Worm (Caenorhabditis elegans) whole organism, L4 larva: ENCODE results near the gene zfp-1.
A peak's percentile ranks its signal among the peaks of the same experiment; 100 is the strongest.

Experiments used
- R02D3.7 ChIP-seq: fragments of 150-350 bp; sonication (generic microtip); optimal IDR thresholded peaks from 3 replicates; lab custom pipeline; 2014; ENCODE audit warnings: missing biosample characterization, missing genetic modification characterization
- T20F7.1 ChIP-seq: fragments of 200-800 bp; sonication (Bioruptor generic); optimal IDR thresholded peaks from 2 replicates; lab custom pipeline; 2018; ENCODE audit warnings: mild to moderate bottlenecking, missing genetic modification characterization, missing compliant biosample characterization
- T26A8.4 ChIP-seq: fragments of 200-800 bp; sonication (Bioruptor generic); IDR thresholded peaks from 2 replicates; pipeline ENCODE4 v1.3.6; 2022; ENCODE audit warnings: missing genetic modification characterization, missing compliant biosample characterization
- aha-1 ChIP-seq: fragments of 150-350 bp; peaks from one replicate; lab custom pipeline; 2014; ENCODE audit warnings: missing biosample characterization, missing genetic modification characterization
- arid-1 ChIP-seq: fragments of 200-800 bp; sonication (Bioruptor generic); conservative IDR thresholded peaks from 2 replicates; pipeline ENCODE4 v1.3.6; 2022; ENCODE audit warnings: missing genetic modification reagents, missing genetic modification characterization, missing compliant biosample characterization
- ceh-20 ChIP-seq: fragments of 200-800 bp; sonication (Bioruptor generic); IDR thresholded peaks from 2 replicates; pipeline ENCODE4 v1.3.6; 2022; ENCODE audit warnings: missing genetic modification reagents, missing genetic modification characterization, missing compliant biosample characterization
- ceh-32 ChIP-seq: sonication (generic microtip); optimal IDR thresholded peaks from 2 replicates; lab custom pipeline; 2016; ENCODE audit warnings: mild to moderate bottlenecking, missing genetic modification characterization, missing compliant biosample characterization; ENCODE audit not compliant: poor library complexity
- cey-2 ChIP-seq: sonication (generic microtip); optimal IDR thresholded peaks from 3 replicates; lab custom pipeline; 2017; ENCODE audit warnings: missing genetic modification characterization, mild to moderate bottlenecking, missing compliant biosample characterization, antibody characterized with exemption, borderline replicate concordance; ENCODE audit not compliant: insufficient read depth
- daf-12 ChIP-seq: fragments of 150-350 bp; optimal IDR thresholded peaks from 2 replicates; lab custom pipeline; 2014; ENCODE audit warnings: missing biosample characterization, missing genetic modification reagents, missing genetic modification characterization
- daf-16 ChIP-seq, 3 experiments: sonication (generic microtip); optimal IDR thresholded peaks; 2 replicates each; lab custom pipeline; 2016 to 2017; ENCODE audit warnings: missing genetic modification characterization in 3 of 3, missing genetic modification reagents in 3 of 3, mild to moderate bottlenecking in 2 of 3, missing compliant biosample characterization in 2 of 3, missing biosample characterization in 1 of 3, moderate library complexity in 1 of 3
- daf-19 ChIP-seq: fragments of 200-800 bp; sonication (Bioruptor generic); conservative IDR thresholded peaks from 2 replicates; pipeline ENCODE4 v1.3.6; 2022; ENCODE audit warnings: missing genetic modification characterization, missing compliant biosample characterization
- dmd-6 ChIP-seq: fragments of 200-800 bp; sonication (Bioruptor generic); IDR thresholded peaks from 2 replicates; pipeline ENCODE4 v1.3.6; 2022; ENCODE audit warnings: missing genetic modification reagents, missing genetic modification characterization, missing compliant biosample characterization
- dmd-9 ChIP-seq: fragments of 200-800 bp; sonication (Bioruptor generic); IDR thresholded peaks from 2 replicates; pipeline ENCODE4 v1.3.6; 2022; ENCODE audit warnings: missing genetic modification reagents, missing genetic modification characterization, missing compliant biosample characterization
- dve-1 ChIP-seq: sonication (generic microtip); optimal IDR thresholded peaks from 2 replicates; lab custom pipeline; 2017; ENCODE audit warnings: antibody characterized with exemption, mild to moderate bottlenecking, missing genetic modification characterization, missing compliant biosample characterization; ENCODE audit not compliant: insufficient read depth
- gei-8 ChIP-seq: fragments of 200-800 bp; sonication (Bioruptor generic); optimal IDR thresholded peaks from 2 replicates; lab custom pipeline; 2018; ENCODE audit warnings: mild to moderate bottlenecking, missing genetic modification characterization, missing compliant biosample characterization
- hif-1 ChIP-seq, 2 experiments: sonication (generic microtip); optimal IDR thresholded peaks; 2 replicates each; lab custom pipeline; 2016 to 2017; ENCODE audit warnings: missing compliant biosample characterization in 2 of 2, missing genetic modification characterization in 2 of 2, missing genetic modification reagents in 2 of 2, missing genotype in 2 of 2, mild to moderate bottlenecking in 1 of 2
- hlh-11 ChIP-seq: fragments of 200-800 bp; sonication (Bioruptor generic); optimal IDR thresholded peaks from 2 replicates; lab custom pipeline; 2018; ENCODE audit warnings: mild to moderate bottlenecking, missing genetic modification characterization, missing compliant biosample characterization
- hlh-30 ChIP-seq: sonication (generic microtip); optimal IDR thresholded peaks from 2 replicates; lab custom pipeline; 2017; ENCODE audit warnings: antibody characterized with exemption, mild to moderate bottlenecking, missing genetic modification characterization, missing compliant biosample characterization; ENCODE audit not compliant: insufficient read depth
- hmg-1.1 ChIP-seq: fragments of 200-800 bp; sonication (Bioruptor generic); IDR thresholded peaks from 2 replicates; pipeline ENCODE4 v1.3.6; 2022; ENCODE audit warnings: missing genetic modification reagents, missing genetic modification characterization, missing compliant biosample characterization
- jun-1 ChIP-seq: fragments of 150-350 bp; optimal IDR thresholded peaks from 2 replicates; lab custom pipeline; 2014; ENCODE audit warnings: missing biosample characterization, missing genetic modification reagents, missing genetic modification characterization
- lin-1 ChIP-seq: fragments of 200-800 bp; sonication (Bioruptor generic); IDR thresholded peaks from 2 replicates; pipeline ENCODE4 v1.3.6; 2022; ENCODE audit warnings: missing genetic modification reagents, missing genetic modification characterization, missing compliant biosample characterization
- lin-13 ChIP-seq: fragments of 150-350 bp; optimal IDR thresholded peaks from 2 replicates; lab custom pipeline; 2014; ENCODE audit warnings: missing biosample characterization, missing genetic modification reagents, missing genetic modification characterization
- lin-38 ChIP-seq: fragments of 200-800 bp; sonication (Bioruptor generic); IDR thresholded peaks from 2 replicates; pipeline ENCODE4 v1.3.6; 2022; ENCODE audit warnings: missing genetic modification reagents, missing genetic modification characterization, missing compliant biosample characterization
- lsy-2 ChIP-seq, 2 experiments: fragments of 150-350 bp in 1 of 2; sonication (generic microtip) in 1 of 2; optimal IDR thresholded peaks; 2 replicates each; lab custom pipeline; 2014 to 2017; ENCODE audit warnings: missing biosample characterization in 2 of 2, missing genetic modification characterization in 2 of 2
- madf-5 ChIP-seq, 2 experiments: fragments of 200-800 bp; sonication (Bioruptor generic); IDR thresholded peaks; 2 replicates each; pipeline ENCODE4 v1.3.6; 2022; ENCODE audit warnings: missing compliant biosample characterization in 2 of 2, missing genetic modification characterization in 2 of 2
- mdl-1 ChIP-seq, 2 experiments: fragments of 150-350 bp in 1 of 2; sonication (generic microtip) in 1 of 2; optimal IDR thresholded peaks; 2 replicates each; lab custom pipeline; 2014 to 2017; ENCODE audit warnings: missing biosample characterization in 2 of 2, missing genetic modification characterization in 2 of 2
- mdt-29 ChIP-seq: fragments of 200-800 bp; sonication (Bioruptor generic); IDR thresholded peaks from 2 replicates; pipeline ENCODE4 v1.3.6; 2022; ENCODE audit warnings: missing genetic modification reagents, missing genetic modification characterization, missing compliant biosample characterization
- mep-1 ChIP-seq: fragments of 150-350 bp; sonication (generic microtip); optimal IDR thresholded peaks from 3 replicates; lab custom pipeline; 2014; ENCODE audit warnings: missing biosample characterization, missing genetic modification characterization
- mes-2 ChIP-seq: sonication (generic microtip); optimal IDR thresholded peaks from 2 replicates; lab custom pipeline; 2016; ENCODE audit warnings: missing genotype, mild to moderate bottlenecking, missing genetic modification characterization, missing compliant biosample characterization; ENCODE audit not compliant: poor library complexity, severe bottlenecking
- nhr-10 ChIP-seq: fragments of 150-350 bp; optimal IDR thresholded peaks from 2 replicates; lab custom pipeline; 2014; ENCODE audit warnings: missing biosample characterization, missing genetic modification characterization
- nhr-28 ChIP-seq: fragments of 150-350 bp; optimal IDR thresholded peaks from 2 replicates; lab custom pipeline; 2014; ENCODE audit warnings: missing biosample characterization, missing genetic modification characterization
- nhr-41 ChIP-seq: fragments of 200-800 bp; sonication (Bioruptor generic); IDR thresholded peaks from 2 replicates; pipeline ENCODE4 v1.3.6; 2022; ENCODE audit warnings: missing genetic modification reagents, missing genetic modification characterization, missing compliant biosample characterization
- nhr-42 ChIP-seq: fragments of 200-800 bp; sonication (Bioruptor generic); IDR thresholded peaks from 2 replicates; pipeline ENCODE4 v1.3.6; 2022; ENCODE audit warnings: missing genetic modification characterization, missing compliant biosample characterization
- nhr-48 ChIP-seq: sonication (generic microtip); optimal IDR thresholded peaks from 2 replicates; lab custom pipeline; 2016; ENCODE audit warnings: mild to moderate bottlenecking, missing genetic modification characterization, missing compliant biosample characterization
- nhr-6 ChIP-seq: fragments of 150-350 bp; optimal IDR thresholded peaks from 2 replicates; lab custom pipeline; 2014; ENCODE audit warnings: missing biosample characterization, missing genetic modification characterization
- pha-4 ChIP-seq, 2 experiments: fragments of 150-350 bp in 1 of 2; fragments of 200-800 bp in 1 of 2; sonication (Bioruptor generic) in 1 of 2; IDR thresholded peaks in 1 of 2; optimal IDR thresholded peaks in 1 of 2; 2 replicates each; pipeline versions ENCODE4 v1.3.6 to Lab custom; 2014 to 2022; ENCODE audit warnings: missing genetic modification characterization in 2 of 2, missing genetic modification reagents in 2 of 2, missing biosample characterization in 1 of 2, missing compliant biosample characterization in 1 of 2
- php-3 ChIP-seq: fragments of 200-800 bp; sonication (Bioruptor generic); IDR thresholded peaks from 2 replicates; pipeline ENCODE4 v1.3.6; 2022; ENCODE audit warnings: missing genetic modification reagents, missing genetic modification characterization, missing compliant biosample characterization
- pqm-1 ChIP-seq: sonication (generic microtip); optimal IDR thresholded peaks from 2 replicates; lab custom pipeline; 2017; ENCODE audit warnings: missing biosample characterization, missing genetic modification characterization
- sdz-12 ChIP-seq: fragments of 200-800 bp; sonication (Bioruptor generic); optimal IDR thresholded peaks from 2 replicates; lab custom pipeline; 2018; ENCODE audit warnings: mild to moderate bottlenecking, missing genetic modification characterization, missing compliant biosample characterization
- spr-1 ChIP-seq: sonication (generic microtip); optimal IDR thresholded peaks from 2 replicates; lab custom pipeline; 2016; ENCODE audit warnings: mild to moderate bottlenecking, missing genetic modification characterization, missing compliant biosample characterization
- spr-3 ChIP-seq: fragments of 200-800 bp; sonication (Bioruptor generic); optimal IDR thresholded peaks from 2 replicates; lab custom pipeline; 2018; ENCODE audit warnings: mild to moderate bottlenecking, missing genetic modification characterization, missing compliant biosample characterization
- tra-1 ChIP-seq: fragments of 200-800 bp; sonication (Bioruptor generic); IDR thresholded peaks from 2 replicates; pipeline ENCODE4 v1.3.6; 2022; ENCODE audit warnings: missing genetic modification reagents, missing genetic modification characterization, missing compliant biosample characterization
- unc-62 ChIP-seq, 3 experiments: fragments of 150-350 bp in 1 of 3; sonication (generic microtip); optimal IDR thresholded peaks in 2 of 3; peaks in 1 of 3; 1 replicate in 1 of 3; 2 replicates in 2 of 3; lab custom pipeline; 2014 to 2017; ENCODE audit warnings: missing biosample characterization in 3 of 3, missing genetic modification characterization in 3 of 3, missing genetic modification reagents in 3 of 3, missing genotype in 1 of 3
- vab-7 ChIP-seq: fragments of 200-800 bp; sonication (Bioruptor generic); IDR thresholded peaks from 2 replicates; pipeline ENCODE4 v1.3.6; 2022; ENCODE audit warnings: missing genetic modification reagents, missing genetic modification characterization, missing compliant biosample characterization
- zfp-3 ChIP-seq: fragments of 200-800 bp; sonication (Bioruptor generic); conservative IDR thresholded peaks from 2 replicates; pipeline ENCODE4 v1.3.6; 2022; ENCODE audit warnings: missing genetic modification reagents, missing genetic modification characterization, missing compliant biosample characterization
- zip-11 ChIP-seq: fragments of 200-800 bp; sonication (Bioruptor generic); IDR thresholded peaks from 2 replicates; pipeline ENCODE4 v1.3.6; 2022; ENCODE audit warnings: missing genetic modification characterization, missing compliant biosample characterization
- zip-2 ChIP-seq: fragments of 150-350 bp; optimal IDR thresholded peaks from 2 replicates; lab custom pipeline; 2014; ENCODE audit warnings: missing biosample characterization, missing genetic modification characterization
- ztf-7 ChIP-seq: fragments of 150-350 bp; optimal IDR thresholded peaks from 2 replicates; lab custom pipeline; 2014; ENCODE audit warnings: missing biosample characterization, missing genetic modification characterization

zfp-1 gene

ce11 chrIII:8749487-8749886, 41.8 kb upstream of the zfp-1 start, which contains the start of gene sma-2:
Gene sma-2, plus strand, starts transcription at chrIII:8749680.
- TF ChIP-seq hif-1 (tag; optimal IDR thresholded peaks at IDR 0.05; lab: Kevin White, UChicago) (peak in 1 of 2 experiments; percentile 50), zip-2 (peak; percentile 40), dmd-6 (GFP tag; lab: Robert Waterston, UW) (peak; percentile 92), daf-12 (tag; lab: Kevin White, UChicago) (no peak), nhr-41 (GFP tag; lab: Robert Waterston, UW) (0 out of 2 replicates have a peak, but pooled peaks have one; percentile 44), daf-19 (GFP tag; lab: Robert Waterston, UW) (no peak), hmg-1.1 (GFP tag; lab: Robert Waterston, UW) (peak; percentile 59), zfp-3 (GFP tag; lab: Robert Waterston, UW) (no peak), lin-13 (GFP tag; lab: Kevin White, UChicago) (peak; percentile 5), nhr-10 (peak; percentile 42), lin-1 (peak; percentile 80), ceh-32 (tag; lab: Kevin White, UChicago) (no peak), mes-2 (tag; lab: Kevin White, UChicago) (peak; percentile 73), lin-38 (GFP tag; lab: Robert Waterston, UW) (peak; percentile 32; the same call in 1 of the 2 replicates), nhr-6 (tag; lab: Kevin White, UChicago) (peak; percentile 74), aha-1 (tag; lab: Kevin White, UChicago) (peak; percentile 60), nhr-42 (GFP tag; lab: Robert Waterston, UW) (no peak), hlh-11 (tag; lab: Kevin White, UChicago) (peak; percentile 99), tra-1 (GFP tag; lab: Robert Waterston, UW) (peak; percentile 66), T26A8.4 (GFP tag; lab: Robert Waterston, UW) (peak; percentile 53; the same call in 1 of the 2 replicates), spr-3 (GFP tag; lab: Kevin White, UChicago) (no peak), hlh-30 (peak; percentile 56), pha-4 (GFP tag; IDR thresholded peaks at IDR 0.05; lab: Robert Waterston, UW) (peak; percentile 20; the same call in 1 of the 2 replicates), pha-4 (tag; optimal IDR thresholded peaks at IDR 0.05; lab: Kevin White, UChicago) (no peak), sdz-12 (no peak), spr-1 (peak; percentile 19), mep-1 (peak; percentile 78), zip-11 (GFP tag; lab: Robert Waterston, UW) (no peak), cey-2 (tag; lab: Kevin White, UChicago) (peak; percentile 25), jun-1 (no peak), lsy-2 (tag; optimal IDR thresholded peaks at IDR 0.05; lab: Kevin White, UChicago) (peak in 1 of 2 experiments; percentile 54), ceh-20 (GFP tag; lab: Robert Waterston, UW) (no peak), vab-7 (GFP tag; lab: Robert Waterston, UW) (no peak), php-3 (GFP tag; lab: Robert Waterston, UW) (peak; percentile 87), nhr-48 (tag; lab: Kevin White, UChicago) (peak; percentile 84), nhr-28 (tag; lab: Kevin White, UChicago) (peak; percentile 94), T20F7.1 (GFP tag; lab: Kevin White, UChicago) (peak; percentile 75), mdl-1 (tag; optimal IDR thresholded peaks at IDR 0.05; lab: Kevin White, UChicago) (peak in 1 of 2 experiments; percentile 68), dmd-9 (GFP tag; lab: Robert Waterston, UW) (no peak), ztf-7 (tag; lab: Kevin White, UChicago) (peak; percentile 27), R02D3.7 (no peak), pqm-1 (peak; percentile 39), gei-8 (GFP tag; lab: Kevin White, UChicago) (peak; percentile 10), mdt-29 (GFP tag; lab: Robert Waterston, UW) (no peak), daf-16 (GFP tag; optimal IDR thresholded peaks at IDR 0.05; lab: Kevin White, UChicago) (peak in 1 of 2 experiments; percentile 74), daf-16 (tag; optimal IDR thresholded peaks at IDR 0.05; lab: Kevin White, UChicago) (peak; percentile 95), unc-62 (GFP tag; optimal IDR thresholded peaks at IDR 0.05 in 1 of 2; lab: Kevin White, UChicago) (peak in 1 of 2 experiments; percentile 14), unc-62 (tag; optimal IDR thresholded peaks at IDR 0.05; lab: Kevin White, UChicago) (no peak), madf-5 (GFP tag; IDR thresholded peaks at IDR 0.05; lab: Robert Waterston, UW) (no peak), arid-1 (GFP tag; lab: Robert Waterston, UW) (no peak), dve-1 (tag; lab: Kevin White, UChicago) (peak; percentile 98)
